Fruit fly (Drosophila melanogaster): ENCODE results near the gene CG7692.
A peak's percentile ranks its signal among the peaks of the same experiment; 100 is the strongest.

Gene CG7692

DNA sequence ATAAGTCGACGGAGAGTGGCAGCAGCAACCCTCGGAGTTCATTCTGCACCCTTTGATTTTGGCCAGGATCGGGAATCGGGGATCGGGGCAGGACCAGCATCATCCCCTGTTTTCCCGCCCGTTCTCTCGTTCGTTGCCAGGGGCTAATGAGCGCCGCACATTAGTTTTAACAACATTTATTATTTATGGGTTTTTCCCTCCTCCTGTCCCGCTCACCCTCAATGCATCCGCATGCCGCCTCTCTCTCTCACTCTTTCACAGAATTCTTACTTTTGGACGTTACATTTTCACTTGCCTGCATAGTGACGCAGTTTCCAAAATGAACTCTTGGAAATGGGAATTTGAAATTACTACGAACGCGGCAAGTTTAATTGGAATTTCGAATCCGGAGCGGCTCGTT, 15.3 kb downstream of the CG7692 start:
- TF ChIP-seq Nf-YB (GFP tag; optimal IDR thresholded peaks at IDR 0.05) (peak; percentile 41), sqz (GFP tag; optimal IDR thresholded peaks at IDR 0.05) (no peak), YL-1 (GFP tag; optimal IDR thresholded peaks at IDR 0.05) (no peak), CG8924 (tag; optimal IDR thresholded peaks at IDR 0.05) (peak; percentile 26), pros (GFP tag; optimal IDR thresholded peaks at IDR 0.05) (peak; percentile 91), CG9817 (tag; optimal IDR thresholded peaks at IDR 0.05) (no peak), zf30C (GFP tag; optimal IDR thresholded peaks at IDR 0.05) (no peak), Atf6 (GFP tag; IDR thresholded peaks at IDR 0.05) (no peak), gsb-n (tag; optimal IDR thresholded peaks at IDR 0.05) (peak; percentile 51), CG2120 (GFP tag; optimal IDR thresholded peaks at IDR 0.05) (no peak), crol (GFP tag; IDR thresholded peaks at IDR 0.05) (peak; percentile 77), wek (GFP tag; optimal IDR thresholded peaks at IDR 0.05) (no peak), HLH54F (GFP tag; optimal IDR thresholded peaks at IDR 0.05) (no peak), MESR4 (GFP tag; optimal IDR thresholded peaks at IDR 0.05) (no peak), CG14441 (GFP tag; IDR thresholded peaks at IDR 0.05) (no peak), gcm (GFP tag; optimal IDR thresholded peaks at IDR 0.05) (peak; percentile 61), CG2129 (GFP tag; IDR thresholded peaks at IDR 0.05; ENCODE audit: partially characterized antibody) (no peak), seq (GFP tag; IDR thresholded peaks at IDR 0.05) (peak; percentile 50; the same call in 1 of the 2 replicates), Awh (GFP tag; IDR thresholded peaks at IDR 0.05) (peak; percentile 72; the same call in 1 of the 2 replicates), Rx (GFP tag; IDR thresholded peaks at IDR 0.05) (no peak), Kr (GFP tag; optimal IDR thresholded peaks at IDR 0.05) (peak; percentile 76), klu (GFP tag; IDR thresholded peaks at IDR 0.05) (no peak), al (GFP tag; IDR thresholded peaks at IDR 0.05) (no peak), HLH3B (GFP tag; IDR thresholded peaks at IDR 0.05) (no peak), tx (GFP tag; optimal IDR thresholded peaks at IDR 0.05) (no peak), CG1832 (GFP tag; optimal IDR thresholded peaks at IDR 0.05) (peak; percentile 68), fd102C (GFP tag; optimal IDR thresholded peaks at IDR 0.05) (no peak), Trl (optimal IDR thresholded peaks at IDR 0.05) (no peak), Trl (GFP tag; optimal IDR thresholded peaks at IDR 0.05) (no peak), zen (tag; optimal IDR thresholded peaks at IDR 0.05) (peak; percentile 69), CG15073 (GFP tag; optimal IDR thresholded peaks at IDR 0.05) (no peak), kni (GFP tag; optimal IDR thresholded peaks at IDR 0.05) (peak; percentile 47), nerfin-1 (tag; optimal IDR thresholded peaks at IDR 0.05) (peak; percentile 89), sd (tag; optimal IDR thresholded peaks at IDR 0.05) (peak; percentile 28), oc (tag; optimal IDR thresholded peaks at IDR 0.05) (peak; percentile 25)

DNA sequence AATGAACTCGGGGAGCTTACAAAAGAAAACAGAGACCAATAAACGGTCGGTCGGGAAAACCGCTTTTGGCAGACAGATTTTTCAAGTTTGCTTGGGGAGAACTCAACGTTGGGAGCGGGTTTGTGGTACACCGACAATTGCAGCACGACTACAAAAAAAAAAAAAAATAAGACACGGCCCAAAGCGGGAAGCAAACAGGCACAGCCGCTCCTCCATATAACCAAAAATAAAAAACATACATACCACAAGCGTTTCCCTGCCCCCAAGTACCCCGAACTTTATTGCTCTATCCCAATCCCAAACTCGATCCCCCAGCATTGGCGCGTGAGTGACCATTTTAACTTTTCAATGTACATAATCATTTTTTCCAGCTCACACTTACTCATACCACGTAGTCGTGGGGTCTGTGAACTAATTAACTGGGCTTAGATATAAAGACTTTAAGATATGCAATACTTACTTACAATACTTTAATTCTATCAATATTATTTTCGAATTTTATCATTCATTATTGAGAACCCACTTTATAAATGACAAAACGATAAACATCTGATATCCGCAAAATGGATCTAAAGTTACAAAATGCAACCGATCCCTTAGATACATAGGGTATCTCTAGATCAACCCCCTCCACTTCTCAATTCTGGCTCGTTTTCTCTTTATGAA, 23.5 kb downstream of the CG7692 start:
- TF ChIP-seq B-H1 (GFP tag; IDR thresholded peaks at IDR 0.05) (no peak), cato (GFP tag; optimal IDR thresholded peaks at IDR 0.05; ENCODE audit: borderline replicate concordance) (no peak), CG12104 (GFP tag; optimal IDR thresholded peaks at IDR 0.05) (no peak), Fer1 (GFP tag; optimal IDR thresholded peaks at IDR 0.05) (no peak), CG8765 (GFP tag; IDR thresholded peaks at IDR 0.05) (no peak), gcm2 (GFP tag; optimal IDR thresholded peaks at IDR 0.05) (no peak), CG17802 (tag; optimal IDR thresholded peaks at IDR 0.05) (no peak), vnd (GFP tag; IDR thresholded peaks at IDR 0.05; ENCODE audit: partially characterized antibody) (no peak), da (GFP tag; optimal IDR thresholded peaks at IDR 0.05) (no peak), Mad (GFP tag; optimal IDR thresholded peaks at IDR 0.05) (no peak), caup (GFP tag; optimal IDR thresholded peaks at IDR 0.05; ENCODE audit: severe bottlenecking) (no peak), Drgx (GFP tag; IDR thresholded peaks at IDR 0.05) (0 out of 2 replicates have a peak, but pooled peaks have one; percentile 35), otp (GFP tag; IDR thresholded peaks at IDR 0.05) (no peak), CG3065 (GFP tag; optimal IDR thresholded peaks at IDR 0.05) (no peak), Trl (optimal IDR thresholded peaks at IDR 0.05) (no peak), Trl (GFP tag; optimal IDR thresholded peaks at IDR 0.05) (no peak), D19A (tag; optimal IDR thresholded peaks at IDR 0.05) (peak; percentile 66), nmo (GFP tag; optimal IDR thresholded peaks at IDR 0.05) (peak; percentile 15), sqz (GFP tag; optimal IDR thresholded peaks at IDR 0.05) (peak; percentile 20), gsb (GFP tag; IDR thresholded peaks at IDR 0.05) (no peak)

Data from whole organism, embryonic.